Worm (Caenorhabditis elegans): ENCODE results near the gene F35C11.2.

The F35C11.2 gene

ce11 chrII:8232489-8232888, 16.1 kb downstream of the F35C11.2 start, which contains the start of gene M110.7:
M110.7 (plus strand) TSS chrII:8232789.
- TF ChIP-seq ztf-26 (tag; optimal IDR thresholded peaks at IDR 0.05) (no peak), nhr-90 (tag; optimal IDR thresholded peaks at IDR 0.05) (no peak), zfh-2 (GFP tag; conservative IDR thresholded peaks at IDR 0.05) (no peak), gei-17 (GFP tag; optimal IDR thresholded peaks at IDR 0.05) (no peak), F57A8.1 (GFP tag; optimal IDR thresholded peaks at IDR 0.05) (no peak)

ce11 chrII:8230976-8231375, 17.7 kb downstream of the F35C11.2 start, which contains the start of gene M110.9:
M110.9 (plus strand) TSS chrII:8231276.
- no peak for TF ChIP-seq aptf-3 (GFP tag; IDR thresholded peaks at IDR 0.05)
- TF ChIP-seq lin-26 (GFP tag; IDR thresholded peaks at IDR 0.05): no peak
- no peak for TF ChIP-seq ZK185.1 (tag; optimal IDR thresholded peaks at IDR 0.05; ENCODE audit: poor library complexity, severe bottlenecking)
- TF ChIP-seq zim-3 (tag; optimal IDR thresholded peaks at IDR 0.05): no peak
- no peak for TF ChIP-seq F52B5.7 (tag; optimal IDR thresholded peaks at IDR 0.05)
- 0 out of 2 replicates have a peak, but pooled peaks have one; percentile 27 for TF ChIP-seq madf-3 (GFP tag; IDR thresholded peaks at IDR 0.05)

ce11 chrII:8226475-8226874, 22.2 kb downstream of the F35C11.2 start:
- TF ChIP-seq B0336.3 (GFP tag; IDR thresholded peaks at IDR 0.05) (no peak), nhr-80 (tag; optimal IDR thresholded peaks at IDR 0.05) (peak; percentile 44), lin-54 (GFP tag; optimal IDR thresholded peaks at IDR 0.05) (peak; percentile 13), unc-62 (GFP tag; optimal IDR thresholded peaks at IDR 0.05) (no peak), ekl-4 (GFP tag; IDR thresholded peaks at IDR 0.05) (peak; percentile 14; the same call in 1 of the 2 replicates), D2030.7 (GFP tag; IDR thresholded peaks at IDR 0.05) (no peak), Y79H2A.3 (GFP tag; conservative IDR thresholded peaks at IDR 0.05) (0 out of 2 replicates have a peak, but pooled peaks have one; percentile 16), hmg-1.2 (GFP tag; IDR thresholded peaks at IDR 0.05) (peak; percentile 49; the same call in 1 of the 2 replicates), snpc-1.1 (tag; optimal IDR thresholded peaks at IDR 0.05; ENCODE audit: insufficient read depth) (no peak), Y67H2A.10 (GFP tag; conservative IDR thresholded peaks at IDR 0.05) (no peak), mxl-1 (tag; optimal IDR thresholded peaks at IDR 0.05) (no peak), ceh-58 (GFP tag; IDR thresholded peaks at IDR 0.05) (no peak), dpff-1 (tag; optimal IDR thresholded peaks at IDR 0.05) (no peak), nhr-90 (tag; optimal IDR thresholded peaks at IDR 0.05) (no peak)

- TF ChIP-seq nhr-27 (tag; optimal IDR thresholded peaks at IDR 0.05): no peak
- no peak for TF ChIP-seq tlf-1 (GFP tag; optimal IDR thresholded peaks at IDR 0.05)
- no peak for TF ChIP-seq akir-1 (GFP tag; optimal IDR thresholded peaks at IDR 0.05)
- no peak for TF ChIP-seq snpc-1.3 (tag; optimal IDR thresholded peaks at IDR 0.05; ENCODE audit: insufficient read depth)
- TF ChIP-seq atf-7 (tag; optimal IDR thresholded peaks at IDR 0.05): no peak
- no peak for TF ChIP-seq nfya-1 (tag; optimal IDR thresholded peaks at IDR 0.05; ENCODE audit: borderline replicate concordance, insufficient read depth)
- TF ChIP-seq hlh-12 (tag; optimal IDR thresholded peaks at IDR 0.05): no peak
- no peak for TF ChIP-seq nfya-2 (GFP tag; IDR thresholded peaks at IDR 0.05)
- no peak for TF ChIP-seq die-1 (tag; optimal IDR thresholded peaks at IDR 0.05)
- no peak for TF ChIP-seq Y56A3A.18 (GFP tag; IDR thresholded peaks at IDR 0.05)
- TF ChIP-seq hsf-1 (GFP tag; IDR thresholded peaks at IDR 0.05): no peak
- TF ChIP-seq Y67H2A.10 (GFP tag; conservative IDR thresholded peaks at IDR 0.05): no peak
- TF ChIP-seq cebp-1 (GFP tag; IDR thresholded peaks at IDR 0.05): no peak
- TF ChIP-seq cebp-1 (tag; optimal IDR thresholded peaks at IDR 0.05): no peak
- TF ChIP-seq attf-6 (GFP tag; IDR thresholded peaks at IDR 0.05): no peak
- TF ChIP-seq F49E8.2 (tag; optimal IDR thresholded peaks at IDR 0.05; ENCODE audit: insufficient read depth): no peak
- no peak for TF ChIP-seq pha-4 (tag; optimal IDR thresholded peaks at IDR 0.05)
- TF ChIP-seq let-526 (GFP tag; IDR thresholded peaks at IDR 0.05): no peak
- no peak for TF ChIP-seq ccch-3 (GFP tag; optimal IDR thresholded peaks at IDR 0.05)
- TF ChIP-seq cebp-2 (GFP tag; IDR thresholded peaks at IDR 0.05): no peak
Measured at ce11 chrII:8225914-8226313, 22.7 kb downstream of the F35C11.2 start.

Measured in whole organism, young adult.